Fruit fly (Drosophila melanogaster): ENCODE data around the gene Syx18.

- TF ChIP-seq h (optimal IDR thresholded peaks at IDR 0.05): no peak
- TF ChIP-seq psq (optimal IDR thresholded peaks at IDR 0.05): no peak
- TF ChIP-seq insv (optimal IDR thresholded peaks at IDR 0.05): no peak
These were observed 36.3 kb downstream of the Syx18 start for dm6 chr3R:24588829-24589638.

Data from Kc167 (cell line).